Fruit fly (Drosophila melanogaster) whole organism, embryonic: Measurements from ENCODE around the gene CG12012.

Experiments
- ATbp ChIP-seq: fragments of 200-800 bp; sonication (Bioruptor generic); optimal IDR thresholded peaks from 2 replicates; lab custom pipeline; 2017; ENCODE audit warnings: missing biosample characterization, mild to moderate bottlenecking, missing genetic modification characterization, missing genetic modification reagents
- Ada2b ChIP-seq: fragments of 200-800 bp; sonication (Bioruptor generic); IDR thresholded peaks from 2 replicates; pipeline ENCODE4 v1.3.6; 2022; ENCODE audit warnings: missing biosample characterization, missing genetic modification characterization
- Blimp-1 ChIP-seq: fragments of 200-800 bp; sonication (Bioruptor generic); optimal IDR thresholded peaks from 3 replicates; lab custom pipeline; 2018; ENCODE audit warnings: missing biosample characterization, missing genetic modification characterization, mild to moderate bottlenecking, moderate library complexity, missing genetic modification reagents
- C15 ChIP-seq: fragments of 200-800 bp; sonication (Bioruptor generic); IDR thresholded peaks from 3 replicates; pipeline ENCODE4 v1.3.6; 2022; ENCODE audit warnings: missing biosample characterization, missing genetic modification characterization
- CG10431 ChIP-seq: fragments of 200-800 bp; sonication (Bioruptor generic); optimal IDR thresholded peaks from 3 replicates; lab custom pipeline; 2018; ENCODE audit warnings: missing biosample characterization, mild to moderate bottlenecking, missing genetic modification characterization
- CG10543 ChIP-seq: fragments of 200-800 bp; sonication (Bioruptor generic); optimal IDR thresholded peaks from 3 replicates; lab custom pipeline; 2017; ENCODE audit warnings: missing biosample characterization, mild to moderate bottlenecking, missing genetic modification characterization, moderate library complexity
- CG11093 ChIP-seq: fragments of 200-800 bp; sonication (Bioruptor generic); IDR thresholded peaks from 3 replicates; pipeline ENCODE4 v1.3.6; 2022; ENCODE audit warnings: missing biosample characterization, missing genetic modification characterization
- CG11247 ChIP-seq: fragments of 200-800 bp; sonication (Bioruptor generic); IDR thresholded peaks from 2 replicates; pipeline ENCODE4 v1.3.6; 2022; ENCODE audit warnings: missing biosample characterization, missing genetic modification characterization
- CG11456 ChIP-seq: fragments of 200-800 bp; sonication (Bioruptor generic); IDR thresholded peaks from 3 replicates; pipeline ENCODE4 v1.3.6; 2022; ENCODE audit warnings: missing biosample characterization, missing genetic modification characterization
- CG11696 ChIP-seq: fragments of 200-800 bp; sonication (Bioruptor generic); IDR thresholded peaks from 2 replicates; pipeline ENCODE4 v1.3.6; 2022; ENCODE audit warnings: missing biosample characterization, missing genetic modification characterization
- CG13296 ChIP-seq: fragments of 200-800 bp; sonication (Bioruptor generic); optimal IDR thresholded peaks from 3 replicates; lab custom pipeline; 2018; ENCODE audit warnings: missing biosample characterization, mild to moderate bottlenecking, missing genetic modification characterization
- CG1602 ChIP-seq: fragments of 200-800 bp; sonication (Bioruptor generic); optimal IDR thresholded peaks from 3 replicates; lab custom pipeline; 2016; ENCODE audit warnings: missing biosample characterization, missing genetic modification characterization
- CG1603 ChIP-seq: fragments of 200-800 bp; sonication (Bioruptor generic); optimal IDR thresholded peaks from 2 replicates; lab custom pipeline; 2019; ENCODE audit warnings: missing biosample characterization, mild to moderate bottlenecking, missing genetic modification characterization, moderate library complexity
- CG16779 ChIP-seq: fragments of 200-800 bp; sonication (Bioruptor generic); IDR thresholded peaks from 2 replicates; pipeline ENCODE4 v1.3.6; 2022; ENCODE audit warnings: missing biosample characterization, missing genetic modification characterization
- CG2678 ChIP-seq: fragments of 200-800 bp; sonication (Bioruptor generic); optimal IDR thresholded peaks from 3 replicates; lab custom pipeline; 2019; ENCODE audit warnings: missing biosample characterization, mild to moderate bottlenecking, missing genetic modification characterization, moderate library complexity
- CG30403 ChIP-seq: fragments of 200-800 bp; sonication (Bioruptor generic); optimal IDR thresholded peaks from 3 replicates; lab custom pipeline; 2016; ENCODE audit warnings: missing biosample characterization, missing genetic modification characterization
- CG30431 ChIP-seq: fragments of 200-800 bp; sonication (Bioruptor generic); optimal IDR thresholded peaks from 2 replicates; lab custom pipeline; 2017; ENCODE audit warnings: missing biosample characterization, missing genetic modification characterization
- CG31365 ChIP-seq: fragments of 200-800 bp; sonication (Bioruptor generic); optimal IDR thresholded peaks from 2 replicates; lab custom pipeline; 2018; ENCODE audit warnings: missing biosample characterization, mild to moderate bottlenecking, missing genetic modification characterization
- CG3281 ChIP-seq: fragments of 200-800 bp; sonication (Bioruptor generic); optimal IDR thresholded peaks from 3 replicates; lab custom pipeline; 2017; ENCODE audit warnings: missing biosample characterization, mild to moderate bottlenecking, missing genetic modification characterization
- CG33213 ChIP-seq: fragments of 200-800 bp; sonication (Bioruptor generic); optimal IDR thresholded peaks from 3 replicates; lab custom pipeline; 2016; ENCODE audit warnings: missing biosample characterization, missing genetic modification characterization
- CG34422 ChIP-seq: fragments of 200-800 bp; sonication (Bioruptor generic); IDR thresholded peaks from 3 replicates; pipeline ENCODE4 v1.3.6; 2022; ENCODE audit warnings: missing biosample characterization, missing genetic modification characterization
- CG4707 ChIP-seq: fragments of 200-800 bp; sonication (Bioruptor generic); optimal IDR thresholded peaks from 2 replicates; lab custom pipeline; 2018; ENCODE audit warnings: missing biosample characterization, mild to moderate bottlenecking, missing genetic modification characterization, moderate library complexity
- CG5180 ChIP-seq: fragments of 200-800 bp; sonication (Bioruptor generic); optimal IDR thresholded peaks from 3 replicates; lab custom pipeline; 2017; ENCODE audit warnings: missing biosample characterization, missing genetic modification characterization, mild to moderate bottlenecking, moderate library complexity, missing genetic modification reagents
- CG8089 ChIP-seq: fragments of 200-800 bp; sonication (Bioruptor generic); optimal IDR thresholded peaks from 3 replicates; lab custom pipeline; 2016; ENCODE audit warnings: missing biosample characterization, missing genetic modification characterization
- CG8290 ChIP-seq, 3 experiments: fragments of 200-800 bp; sonication (Bioruptor generic); optimal IDR thresholded peaks; 2 replicates each; lab custom pipeline; 2016 to 2019; ENCODE audit warnings: missing biosample characterization in 3 of 3, missing genetic modification characterization in 3 of 3, mild to moderate bottlenecking in 2 of 3, moderate library complexity in 1 of 3
- CG8924 ChIP-seq: fragments of 200-800 bp; optimal IDR thresholded peaks from 3 replicates; lab custom pipeline; 2019; ENCODE audit warnings: missing biosample characterization, mild to moderate bottlenecking, missing genetic modification characterization, moderate library complexity
- D ChIP-seq, 2 experiments: fragments of 200-800 bp in 1 of 2; fragments of >200 bp in 1 of 2; sonication (Bioruptor generic) in 1 of 2; optimal IDR thresholded peaks; 2 replicates in 1 of 2; 3 replicates in 1 of 2; lab custom pipeline; 2017; ENCODE audit warnings: mild to moderate bottlenecking in 1 of 2, missing biosample characterization in 1 of 2, missing genetic modification characterization in 1 of 2, missing genetic modification reagents in 1 of 2
- Doc3 ChIP-seq: fragments of 200-800 bp; sonication (Bioruptor generic); IDR thresholded peaks from 3 replicates; pipeline ENCODE4 v1.3.6; 2022; ENCODE audit warnings: missing biosample characterization, missing genetic modification characterization; ENCODE audit not compliant: partially characterized antibody
- Dp ChIP-seq: fragments of 200-800 bp; sonication (Bioruptor generic); optimal IDR thresholded peaks from 2 replicates; lab custom pipeline; 2018; ENCODE audit warnings: missing biosample characterization, mild to moderate bottlenecking, missing genetic modification characterization, moderate library complexity
- Lhr ChIP-seq: fragments of 200-800 bp; sonication (Bioruptor generic); optimal IDR thresholded peaks from 3 replicates; lab custom pipeline; 2017; ENCODE audit warnings: mild to moderate bottlenecking, missing biosample characterization, missing genetic modification reagents, missing genetic modification characterization
- Sox100B ChIP-seq: fragments of 200-800 bp; sonication (Bioruptor generic); optimal IDR thresholded peaks from 3 replicates; lab custom pipeline; 2018; ENCODE audit warnings: missing biosample characterization, mild to moderate bottlenecking, missing genetic modification characterization
- Taf1 ChIP-seq: fragments of 200-800 bp; sonication (Bioruptor generic); IDR thresholded peaks from 2 replicates; pipeline ENCODE4 v1.3.6; 2022; ENCODE audit warnings: missing biosample characterization, missing genetic modification characterization
- Tbp ChIP-seq: fragments of >200 bp; optimal IDR thresholded peaks from 2 replicates; lab custom pipeline; 2018; ENCODE audit warnings: missing biosample characterization, missing genetic modification characterization
- ac ChIP-seq: fragments of 200-800 bp; sonication (Bioruptor generic); optimal IDR thresholded peaks from 3 replicates; lab custom pipeline; 2017; ENCODE audit warnings: missing biosample characterization, mild to moderate bottlenecking, missing genetic modification characterization
- bab2 ChIP-seq: fragments of 200-800 bp; sonication (Bioruptor generic); optimal IDR thresholded peaks from 2 replicates; lab custom pipeline; 2016; ENCODE audit warnings: missing biosample characterization, missing genetic modification characterization
- btn ChIP-seq: fragments of 200-800 bp; sonication (Bioruptor generic); optimal IDR thresholded peaks from 2 replicates; lab custom pipeline; 2016; ENCODE audit warnings: missing biosample characterization, missing genetic modification characterization
- ci ChIP-seq: fragments of 200-800 bp; sonication (Bioruptor generic); IDR thresholded peaks from 3 replicates; pipeline ENCODE4 v1.3.6; 2022; ENCODE audit warnings: missing biosample characterization, missing genetic modification characterization
- dan ChIP-seq: fragments of 200-800 bp; sonication (Bioruptor generic); IDR thresholded peaks from 2 replicates; pipeline ENCODE4 v1.3.6; 2022; ENCODE audit warnings: missing biosample characterization, missing genetic modification characterization
- disco-r ChIP-seq: fragments of 200-800 bp; sonication (Bioruptor generic); optimal IDR thresholded peaks from 2 replicates; lab custom pipeline; 2016; ENCODE audit warnings: missing biosample characterization, missing genetic modification characterization
- dm ChIP-seq: fragments of 200-800 bp; sonication (Bioruptor generic); optimal IDR thresholded peaks from 3 replicates; lab custom pipeline; 2016; ENCODE audit warnings: missing biosample characterization, missing genetic modification characterization
- dysf ChIP-seq: fragments of 200-800 bp; sonication (Bioruptor generic); IDR thresholded peaks from 3 replicates; pipeline ENCODE4 v1.3.6; 2022; ENCODE audit warnings: missing biosample characterization, missing genetic modification characterization
- fd96Cb ChIP-seq: fragments of 200-800 bp; sonication (Bioruptor generic); optimal IDR thresholded peaks from 2 replicates; lab custom pipeline; 2018; ENCODE audit warnings: missing biosample characterization, mild to moderate bottlenecking, missing genetic modification characterization, moderate library complexity
- nau ChIP-seq: fragments of 200-800 bp; sonication (Bioruptor generic); optimal IDR thresholded peaks from 3 replicates; lab custom pipeline; 2017; ENCODE audit warnings: missing biosample characterization, mild to moderate bottlenecking, missing genetic modification characterization, missing genetic modification reagents
- org-1 ChIP-seq: fragments of 200-800 bp; sonication (Bioruptor generic); optimal IDR thresholded peaks from 2 replicates; lab custom pipeline; 2017; ENCODE audit warnings: missing biosample characterization, missing genetic modification characterization
- pnt ChIP-seq: fragments of 200-800 bp; sonication (Bioruptor generic); optimal IDR thresholded peaks from 3 replicates; lab custom pipeline; 2016; ENCODE audit warnings: missing biosample characterization, missing genetic modification characterization
- pros ChIP-seq: fragments of 200-800 bp; sonication (Bioruptor generic); optimal IDR thresholded peaks from 3 replicates; lab custom pipeline; 2019; ENCODE audit warnings: missing biosample characterization, mild to moderate bottlenecking, missing genetic modification characterization, moderate library complexity
- shn ChIP-seq: fragments of 200-800 bp; sonication (Bioruptor generic); optimal IDR thresholded peaks from 3 replicates; lab custom pipeline; 2016; ENCODE audit warnings: missing biosample characterization, missing genetic modification characterization

CG12012 gene

dm6 chr3L:3381869-3382488, 5.4 kb downstream of the CG12012 start (continued):
- TF ChIP-seq Blimp-1 (GFP tag; lab: Kevin White, UChicago) (peak; percentile 17), CG5180 (GFP tag; lab: Kevin White, UChicago) (no peak), CG2678 (peak; percentile 57), btn (GFP tag; lab: Kevin White, UChicago) (no peak), bab2 (GFP tag; lab: Kevin White, UChicago) (no peak), CG10543 (GFP tag; lab: Kevin White, UChicago) (no peak), CG3281 (GFP tag; lab: Kevin White, UChicago) (peak; percentile 44), Lhr (GFP tag; lab: Kevin White, UChicago) (no peak), pnt (GFP tag; lab: Kevin White, UChicago) (no peak), pros (GFP tag; lab: Kevin White, UChicago) (no peak), CG8924 (tag; lab: Kevin White, UChicago) (no peak), Dp (no peak), CG11247 (GFP tag; lab: Robert Waterston, UW) (peak; percentile 49; the same call in 1 of the 2 replicates), CG8290 (GFP tag; optimal IDR thresholded peaks at IDR 0.05; lab: Kevin White, UChicago) (no peak), CG8290 (tag; optimal IDR thresholded peaks at IDR 0.05; lab: Kevin White, UChicago) (peak in 1 of 2 experiments; percentile 54), dm (GFP tag; lab: Kevin White, UChicago) (no peak), CG16779 (GFP tag; lab: Robert Waterston, UW) (no peak), nau (GFP tag; lab: Kevin White, UChicago) (no peak), CG34422 (GFP tag; lab: Robert Waterston, UW) (no peak; the same call in 2 of the 3 replicates), ATbp (GFP tag; lab: Kevin White, UChicago) (peak; percentile 13), Tbp (GFP tag; lab: Kevin White, UChicago) (no peak), CG33213 (GFP tag; lab: Kevin White, UChicago) (no peak), CG13296 (GFP tag; lab: Kevin White, UChicago) (peak; percentile 27), Taf1 (0 out of 2 replicates have a peak, but pooled peaks have one; percentile 43), dysf (GFP tag; lab: Robert Waterston, UW) (peak; percentile 76), CG4707 (no peak), CG30403 (no peak), CG1603 (tag; lab: Kevin White, UChicago) (peak; percentile 63), CG11696 (0 out of 2 replicates have a peak, but pooled peaks have one; percentile 26), dan (GFP tag; lab: Robert Waterston, UW) (no peak), C15 (GFP tag; lab: Robert Waterston, UW) (no peak), Sox100B (GFP tag; lab: Kevin White, UChicago) (no peak), CG1602 (GFP tag; lab: Kevin White, UChicago) (peak; percentile 12), ac (GFP tag; lab: Kevin White, UChicago) (no peak), Doc3 (GFP tag; lab: Robert Waterston, UW) (no peak), D (optimal IDR thresholded peaks at IDR 0.05; lab: Kevin White, UChicago) (no peak), D (GFP tag; optimal IDR thresholded peaks at IDR 0.05; lab: Kevin White, UChicago) (no peak), CG31365 (peak; percentile 4), fd96Cb (peak; percentile 25), ci (GFP tag; lab: Robert Waterston, UW) (peak; percentile 64), shn (GFP tag; lab: Kevin White, UChicago) (no peak), CG10431 (no peak), Ada2b (peak; percentile 70), disco-r (GFP tag; lab: Kevin White, UChicago) (no peak), CG11456 (GFP tag; lab: Robert Waterston, UW) (peak; percentile 68; the same call in 2 of the 3 replicates), CG8089 (GFP tag; lab: Kevin White, UChicago) (no peak), CG11093 (GFP tag; lab: Robert Waterston, UW) (0 out of 3 replicates have a peak, but pooled peaks have one; percentile 16), CG30431 (GFP tag; lab: Kevin White, UChicago) (no peak), org-1 (no peak)
